Fruit fly (Drosophila melanogaster): ENCODE data around the gene mRpL24.

mRpL24 gene

dm6 chr2L:4976988-4977551, 31.9 kb upstream of the mRpL24 start, which contains the start of the genes Gmd and CG3792:
Gene Gmd (minus strand): TSS chr2L:4977023.
Gene CG3792 (plus strand): TSS chr2L:4977312.
- TF ChIP-seq Hr78 (GFP tag; optimal IDR thresholded peaks at IDR 0.05) = no peak
- TF ChIP-seq dsf (GFP tag; optimal IDR thresholded peaks at IDR 0.05; ENCODE audit: borderline replicate concordance) = peak; percentile 84
- TF ChIP-seq tai (GFP tag; optimal IDR thresholded peaks at IDR 0.05) = no peak
- TF ChIP-seq fru (GFP tag; optimal IDR thresholded peaks at IDR 0.05) = peak; percentile 96
- peak; percentile 95 for TF ChIP-seq Jra (GFP tag; optimal IDR thresholded peaks at IDR 0.05)
- peak; percentile 96 for TF ChIP-seq rgr (GFP tag; optimal IDR thresholded peaks at IDR 0.05)
- no peak for TF ChIP-seq dmrt93B (GFP tag; optimal IDR thresholded peaks at IDR 0.05)
- peak; percentile 92 for TF ChIP-seq OdsH (GFP tag; optimal IDR thresholded peaks at IDR 0.05)
- TF ChIP-seq h (GFP tag; optimal IDR thresholded peaks at IDR 0.05) = peak; percentile 97
- TF ChIP-seq CrebA (GFP tag; optimal IDR thresholded peaks at IDR 0.05; ENCODE audit: borderline replicate concordance) = no peak
- peak; percentile 68 to 97 for TF ChIP-seq foxo (GFP tag; optimal IDR thresholded peaks at IDR 0.05)
- peak; percentile 96 for TF ChIP-seq woc (GFP tag; optimal IDR thresholded peaks at IDR 0.05)
- TF ChIP-seq sv (GFP tag; optimal IDR thresholded peaks at IDR 0.05) = peak; percentile 97
- no peak for TF ChIP-seq pan (optimal IDR thresholded peaks at IDR 0.05)
- peak; percentile 93 for TF ChIP-seq br (GFP tag; optimal IDR thresholded peaks at IDR 0.05)
- peak; percentile 92 for TF ChIP-seq ey (GFP tag; optimal IDR thresholded peaks at IDR 0.05)
- no peak for TF ChIP-seq usp (GFP tag; optimal IDR thresholded peaks at IDR 0.05)
- no peak for TF ChIP-seq Dif (GFP tag; optimal IDR thresholded peaks at IDR 0.05; ENCODE audit: partially characterized antibody)
- peak; percentile 88 for TF ChIP-seq Sp1 (GFP tag; optimal IDR thresholded peaks at IDR 0.05)
- TF ChIP-seq lola (GFP tag; optimal IDR thresholded peaks at IDR 0.05) = no peak
- no peak for TF ChIP-seq brk (GFP tag; optimal IDR thresholded peaks at IDR 0.05)
- no peak for TF ChIP-seq Hnf4 (GFP tag; optimal IDR thresholded peaks at IDR 0.05)
- no peak for TF ChIP-seq dl (GFP tag; optimal IDR thresholded peaks at IDR 0.05; ENCODE audit: insufficient read depth in 1 of 2, partially characterized antibody in 2 of 2)
- no peak for TF ChIP-seq Abd-B (GFP tag; optimal IDR thresholded peaks at IDR 0.05)
- no peak for TF ChIP-seq Rel (GFP tag; optimal IDR thresholded peaks at IDR 0.05)
- TF ChIP-seq Rel (tag; optimal IDR thresholded peaks at IDR 0.05) = peak; percentile 81
- peak; percentile 68 for TF ChIP-seq Mio (GFP tag; optimal IDR thresholded peaks at IDR 0.05)
- TF ChIP-seq N (GFP tag; optimal IDR thresholded peaks at IDR 0.05) = no peak
- TF ChIP-seq Vsx2 (GFP tag; optimal IDR thresholded peaks at IDR 0.05; ENCODE audit: partially characterized antibody) = no peak
- peak; percentile 90 for TF ChIP-seq psq (GFP tag; optimal IDR thresholded peaks at IDR 0.05)
- TF ChIP-seq CG32264 (GFP tag; optimal IDR thresholded peaks at IDR 0.05) = peak; percentile 80
- peak; percentile 29 for TF ChIP-seq Myc (optimal IDR thresholded peaks at IDR 0.05)
- TF ChIP-seq Hr83 (GFP tag; optimal IDR thresholded peaks at IDR 0.05; ENCODE audit: poor library complexity, severe bottlenecking) = no peak
- no peak for TF ChIP-seq GATAd (GFP tag; optimal IDR thresholded peaks at IDR 0.05)
- TF ChIP-seq jim (GFP tag; optimal IDR thresholded peaks at IDR 0.05) = no peak
- TF ChIP-seq Dfd (GFP tag; optimal IDR thresholded peaks at IDR 0.05) = no peak
- TF ChIP-seq HLH106 (tag; optimal IDR thresholded peaks at IDR 0.05) = peak; percentile 95
- TF ChIP-seq CG9705 (GFP tag; optimal IDR thresholded peaks at IDR 0.05) = peak; percentile 92
- no peak for TF ChIP-seq sage (GFP tag; optimal IDR thresholded peaks at IDR 0.05)

- TF ChIP-seq usp (GFP tag; optimal IDR thresholded peaks at IDR 0.05) (no peak), psq (GFP tag; optimal IDR thresholded peaks at IDR 0.05) (peak; percentile 2), pan (optimal IDR thresholded peaks at IDR 0.05) (no peak), HLH106 (tag; optimal IDR thresholded peaks at IDR 0.05) (peak; percentile 15), Hr78 (GFP tag; optimal IDR thresholded peaks at IDR 0.05) (no peak), brk (GFP tag; optimal IDR thresholded peaks at IDR 0.05) (no peak), Hr83 (GFP tag; optimal IDR thresholded peaks at IDR 0.05; ENCODE audit: poor library complexity, severe bottlenecking) (peak; percentile 16), CrebA (GFP tag; optimal IDR thresholded peaks at IDR 0.05; ENCODE audit: borderline replicate concordance) (no peak), ey (GFP tag; optimal IDR thresholded peaks at IDR 0.05) (peak; percentile 26), Vsx2 (GFP tag; optimal IDR thresholded peaks at IDR 0.05; ENCODE audit: partially characterized antibody) (no peak), rgr (GFP tag; optimal IDR thresholded peaks at IDR 0.05) (no peak), tai (GFP tag; optimal IDR thresholded peaks at IDR 0.05) (no peak), Rel (GFP tag; optimal IDR thresholded peaks at IDR 0.05) (no peak), Rel (tag; optimal IDR thresholded peaks at IDR 0.05) (peak; percentile 88)
Observed at dm6 chr2L:4973731-4974415, 28.7 kb upstream of the mRpL24 start, which contains the start of gene mRpL28. Gene mRpL28 (plus strand): TSS chr2L:4973976.

All from whole organism, wandering third instar larva.